Worm (Caenorhabditis elegans): ENCODE data around the gene mlt-11.

The mlt-11 gene

DNA sequence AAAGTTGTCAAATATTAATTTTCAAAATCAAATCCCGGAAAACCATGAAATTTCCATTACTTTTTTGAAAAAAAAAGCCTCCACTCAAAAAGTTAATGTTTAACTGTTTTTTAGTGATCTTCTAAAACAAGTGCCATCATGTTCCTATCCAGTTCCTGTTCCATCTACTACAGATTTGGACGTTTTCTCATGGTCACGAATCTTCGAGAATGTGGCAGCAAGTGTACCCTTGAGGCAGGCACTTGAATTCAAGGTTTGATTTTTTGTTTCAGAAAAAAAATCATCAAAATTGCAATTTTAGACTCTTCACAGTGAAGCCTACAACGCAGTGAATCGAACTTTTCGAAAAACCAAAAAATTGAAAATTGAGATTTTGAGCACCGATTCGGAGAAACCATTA lies 47.5 kb downstream of the mlt-11 start:
- TF ChIP-seq nhr-129 (tag; optimal IDR thresholded peaks at IDR 0.05) (no peak), nhr-237 (tag; optimal IDR thresholded peaks at IDR 0.05) (no peak), sma-3 (GFP tag; optimal IDR thresholded peaks at IDR 0.05) (no peak), nhr-6 (tag; optimal IDR thresholded peaks at IDR 0.05) (no peak), alr-1 (tag; optimal IDR thresholded peaks at IDR 0.05) (no peak), skn-1 (tag; optimal IDR thresholded peaks at IDR 0.05) (no peak), ama-1 (optimal IDR thresholded peaks at IDR 0.05) (no peak), Y55F3AM.14 (GFP tag; optimal IDR thresholded peaks at IDR 0.05) (no peak), sem-4 (tag; optimal IDR thresholded peaks at IDR 0.05) (no peak), elt-3 (tag; optimal IDR thresholded peaks at IDR 0.05) (no peak), R02D3.7 (tag; optimal IDR thresholded peaks at IDR 0.05) (no peak), unc-55 (GFP tag; optimal IDR thresholded peaks at IDR 0.05) (no peak), C34F6.9 (tag; optimal IDR thresholded peaks at IDR 0.05) (no peak), zag-1 (tag; optimal IDR thresholded peaks at IDR 0.05) (no peak), unc-62 (GFP tag; optimal IDR thresholded peaks at IDR 0.05) (no peak)

DNA sequence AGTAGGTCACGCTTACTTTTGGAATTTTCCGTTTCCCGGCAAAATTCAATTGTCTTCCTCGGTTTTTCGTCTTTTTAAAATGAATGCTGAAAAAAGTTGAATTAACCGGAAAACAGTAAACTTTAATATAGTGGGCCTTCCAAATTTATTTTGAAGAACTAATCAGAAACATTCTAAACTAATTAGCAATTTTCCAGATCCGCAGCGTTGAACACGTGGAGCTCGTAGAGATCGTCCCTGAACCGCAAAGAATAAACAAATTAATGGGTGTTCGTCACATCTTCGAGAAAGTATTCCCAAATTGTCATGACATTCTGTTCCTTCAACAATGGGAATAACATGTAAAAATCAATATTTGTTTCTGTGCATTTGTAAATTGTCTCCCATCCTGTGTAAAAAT lies 49.3 kb downstream of the mlt-11 start:
- TF ChIP-seq egl-27 (tag; optimal IDR thresholded peaks at IDR 0.05) (no peak), sem-4 (tag; optimal IDR thresholded peaks at IDR 0.05) (peak; percentile 11)

DNA sequence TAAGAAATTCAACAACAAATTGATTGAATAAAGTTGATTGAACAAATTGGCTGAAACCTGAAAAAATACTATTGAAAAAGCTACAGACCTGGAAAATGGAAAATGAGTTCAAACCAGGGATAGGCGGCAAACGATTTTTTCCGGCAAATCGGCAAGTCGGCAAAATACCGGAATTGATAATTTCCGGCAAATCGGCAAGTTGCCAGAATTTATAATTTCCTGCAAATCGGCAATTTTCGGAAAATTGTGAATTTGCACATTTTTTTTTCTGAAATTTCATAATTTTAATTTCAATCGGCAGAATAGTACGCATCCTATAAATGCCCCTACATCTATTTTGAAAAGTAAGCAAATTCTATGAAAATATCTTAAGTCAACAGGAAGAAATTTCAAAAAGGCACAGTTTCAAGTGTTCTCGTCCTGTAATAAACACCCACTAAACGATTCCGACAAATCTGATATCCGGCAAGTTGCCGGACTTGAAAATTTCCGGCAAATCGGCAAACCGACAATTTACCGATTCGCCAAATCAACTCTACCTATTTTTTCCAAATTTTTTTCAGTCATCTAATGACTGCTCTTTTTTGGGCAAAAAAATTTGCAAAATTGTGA lies 49.9 kb downstream of the mlt-11 start:
- TF ChIP-seq nhr-77 (tag; optimal IDR thresholded peaks at IDR 0.05) (no peak), ama-1 (optimal IDR thresholded peaks at IDR 0.05) (peak; percentile 12), gmeb-1 (tag; optimal IDR thresholded peaks at IDR 0.05) (no peak)

DNA sequence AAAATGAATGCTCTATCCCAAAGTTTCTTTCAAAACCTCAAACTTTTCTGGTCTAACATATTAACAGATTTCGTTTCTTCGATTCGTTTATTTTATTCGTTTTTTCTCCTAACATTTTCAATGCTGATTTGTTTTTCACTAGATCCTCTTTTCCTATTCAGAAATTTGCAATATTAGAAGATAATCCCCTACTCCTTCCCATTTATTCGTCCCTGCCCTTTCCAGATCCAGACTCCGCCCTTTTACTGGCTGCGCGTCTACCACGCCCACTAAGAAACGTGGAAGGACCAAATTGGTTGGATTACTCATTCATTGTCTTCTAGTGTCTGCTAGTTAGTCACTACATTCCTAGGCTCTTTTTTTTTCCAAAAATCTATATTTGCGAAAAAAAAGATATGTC lies 54.9 kb downstream of the mlt-11 start, which contains the start of gene Y44A6C.2:
Gene Y44A6C.2 (plus strand): TSS at position 301 of the 400 bp plus-strand sequence.
- TF ChIP-seq zag-1 (tag; optimal IDR thresholded peaks at IDR 0.05) = no peak
- no peak for TF ChIP-seq fos-1 (tag; optimal IDR thresholded peaks at IDR 0.05)
- TF ChIP-seq lin-13 (GFP tag; optimal IDR thresholded peaks at IDR 0.05) = no peak
- no peak for TF ChIP-seq nhr-25 (tag; optimal IDR thresholded peaks at IDR 0.05)
- no peak for TF ChIP-seq mbf-1 (tag; optimal IDR thresholded peaks at IDR 0.05)
- TF ChIP-seq elt-1 (tag; optimal IDR thresholded peaks at IDR 0.05) = no peak
- TF ChIP-seq nhr-10 (tag; optimal IDR thresholded peaks at IDR 0.05) = no peak
- no peak for TF ChIP-seq Y55F3AM.14 (GFP tag; optimal IDR thresholded peaks at IDR 0.05)
- TF ChIP-seq nhr-12 (tag; optimal IDR thresholded peaks at IDR 0.05) = no peak
- TF ChIP-seq nhr-129 (tag; optimal IDR thresholded peaks at IDR 0.05) = no peak
- TF ChIP-seq ZK546.5 (tag; optimal IDR thresholded peaks at IDR 0.05) = no peak
- no peak for TF ChIP-seq dmd-4 (tag; optimal IDR thresholded peaks at IDR 0.05)
- no peak for TF ChIP-seq ztf-11 (tag; optimal IDR thresholded peaks at IDR 0.05)

DNA sequence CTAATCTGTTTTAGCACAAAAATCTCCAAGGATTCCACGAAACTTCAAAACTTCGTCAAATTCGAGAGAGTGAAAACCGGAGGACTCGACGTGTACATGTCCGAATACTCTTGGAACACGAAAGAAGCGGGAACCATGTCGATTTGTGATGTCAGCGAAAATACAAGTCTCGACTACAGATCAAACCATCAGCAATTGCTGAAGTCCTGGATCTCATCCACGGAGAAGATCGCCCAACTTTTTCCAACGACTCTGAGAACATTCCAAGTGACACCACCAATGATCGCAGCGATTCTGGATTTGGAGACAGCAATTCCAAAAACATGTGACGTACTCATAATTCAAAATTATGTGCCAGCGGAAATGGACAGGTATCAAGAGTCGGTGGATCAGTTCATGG lies 55.4 kb downstream of the mlt-11 start:
- TF ChIP-seq nhr-6 (tag; optimal IDR thresholded peaks at IDR 0.05) = no peak
- TF ChIP-seq lsy-2 (tag; optimal IDR thresholded peaks at IDR 0.05) = no peak
- no peak for TF ChIP-seq elt-1 (tag; optimal IDR thresholded peaks at IDR 0.05)
- TF ChIP-seq snpc-4 (tag; optimal IDR thresholded peaks at IDR 0.05) = no peak
- no peak for TF ChIP-seq ama-1 (optimal IDR thresholded peaks at IDR 0.05)
- no peak for TF ChIP-seq unc-55 (GFP tag; optimal IDR thresholded peaks at IDR 0.05)
- no peak for TF ChIP-seq F13H6.1 (tag; optimal IDR thresholded peaks at IDR 0.05)
- no peak for TF ChIP-seq fos-1 (tag; optimal IDR thresholded peaks at IDR 0.05)
- TF ChIP-seq Y55F3AM.14 (GFP tag; optimal IDR thresholded peaks at IDR 0.05) = no peak
- TF ChIP-seq elt-3 (tag; optimal IDR thresholded peaks at IDR 0.05) = no peak
- no peak for TF ChIP-seq sma-9 (GFP tag; optimal IDR thresholded peaks at IDR 0.05)
- TF ChIP-seq sma-9 (tag; optimal IDR thresholded peaks at IDR 0.05) = no peak
- no peak for TF ChIP-seq nhr-10 (tag; optimal IDR thresholded peaks at IDR 0.05)
- no peak for TF ChIP-seq nhr-77 (tag; optimal IDR thresholded peaks at IDR 0.05)
- TF ChIP-seq alr-1 (tag; optimal IDR thresholded peaks at IDR 0.05) = no peak
- TF ChIP-seq nhr-11 (tag; optimal IDR thresholded peaks at IDR 0.05) = no peak
- no peak for TF ChIP-seq egl-27 (tag; optimal IDR thresholded peaks at IDR 0.05)
- TF ChIP-seq unc-39 (tag; optimal IDR thresholded peaks at IDR 0.05) = no peak
- no peak for TF ChIP-seq mbf-1 (tag; optimal IDR thresholded peaks at IDR 0.05)

Measured in whole organism, L2 larva.